Worm (Caenorhabditis elegans): ENCODE results near the gene slc-46A.

The slc-46A gene

ce11 chrIV:5273385-5273784, 45.7 kb upstream of the slc-46A start (continued):
- TF ChIP-seq jun-1 (tag; optimal IDR thresholded peaks at IDR 0.05) = no peak

DNA sequence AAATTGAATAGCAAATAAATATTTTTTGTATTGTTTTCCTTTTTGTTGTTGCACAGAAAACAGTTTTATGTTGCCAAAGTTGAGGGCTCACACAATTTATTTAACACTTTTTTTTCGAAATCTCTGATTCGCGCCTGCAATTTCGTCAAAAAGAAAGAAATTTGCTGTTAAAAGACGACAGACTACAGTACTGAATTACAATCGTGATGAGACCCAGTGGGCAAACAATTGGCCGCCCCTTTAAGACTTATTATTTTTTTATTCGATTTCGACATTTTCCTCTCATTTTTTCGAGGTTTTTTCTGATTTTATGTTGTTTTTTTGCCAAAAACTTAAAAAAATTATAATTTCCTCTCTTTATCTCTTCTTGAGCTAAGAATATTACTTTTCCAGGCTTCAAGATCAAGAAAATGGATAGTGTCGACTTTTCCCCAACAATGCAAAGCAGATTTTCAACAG, 44.9 kb upstream of the slc-46A start, which contains the start of gene slfl-4:
Gene slfl-4 (plus strand): TSS at position 409 of the 459 bp plus-strand sequence.
- TF ChIP-seq nhr-20 (tag; optimal IDR thresholded peaks at IDR 0.05) (no peak), nhr-19 (GFP tag; conservative IDR thresholded peaks at IDR 0.05) (no peak)

DNA sequence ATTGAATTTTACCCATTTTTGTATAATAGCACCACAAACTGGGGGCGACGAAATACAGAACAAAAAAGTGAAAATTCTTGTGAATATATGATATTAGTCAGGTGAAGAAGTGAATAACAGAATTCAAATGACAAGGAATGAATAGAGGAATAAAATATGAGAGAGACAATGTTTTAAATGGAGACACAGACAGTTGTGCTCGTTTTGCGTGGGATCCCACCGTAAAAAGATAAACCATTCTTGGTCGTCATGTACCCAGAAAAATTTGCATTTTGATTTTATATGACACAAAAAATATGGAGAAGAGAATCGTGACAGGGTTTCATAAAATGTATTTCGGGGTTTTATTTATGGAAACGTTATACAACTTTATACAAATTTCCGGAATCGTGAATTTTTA, 41.3 kb upstream of the slc-46A start, which contains the start of gene F36H12.17:
Gene F36H12.17 (minus strand): TSS at position 101 of the 400 bp plus-strand sequence.
- TF ChIP-seq sup-37 (GFP tag; optimal IDR thresholded peaks at IDR 0.05) (no peak), ceh-90 (tag; optimal IDR thresholded peaks at IDR 0.05) (no peak), zag-1 (tag; optimal IDR thresholded peaks at IDR 0.05) (no peak), elt-3 (tag; optimal IDR thresholded peaks at IDR 0.05) (no peak), unc-30 (tag; optimal IDR thresholded peaks at IDR 0.05) (no peak), sox-4 (tag; optimal IDR thresholded peaks at IDR 0.05) (no peak), unc-98 (GFP tag; IDR thresholded peaks at IDR 0.05) (no peak), lir-3 (tag; optimal IDR thresholded peaks at IDR 0.05; ENCODE audit: poor library complexity) (no peak), hpl-2 (GFP tag; optimal IDR thresholded peaks at IDR 0.05) (no peak), sptf-1 (tag; optimal IDR thresholded peaks at IDR 0.05) (no peak), C34B4.2 (tag; optimal IDR thresholded peaks at IDR 0.05) (no peak), fkh-4 (tag; optimal IDR thresholded peaks at IDR 0.05; ENCODE audit: borderline replicate concordance) (no peak), mdl-1 (tag; optimal IDR thresholded peaks at IDR 0.05) (no peak)

DNA sequence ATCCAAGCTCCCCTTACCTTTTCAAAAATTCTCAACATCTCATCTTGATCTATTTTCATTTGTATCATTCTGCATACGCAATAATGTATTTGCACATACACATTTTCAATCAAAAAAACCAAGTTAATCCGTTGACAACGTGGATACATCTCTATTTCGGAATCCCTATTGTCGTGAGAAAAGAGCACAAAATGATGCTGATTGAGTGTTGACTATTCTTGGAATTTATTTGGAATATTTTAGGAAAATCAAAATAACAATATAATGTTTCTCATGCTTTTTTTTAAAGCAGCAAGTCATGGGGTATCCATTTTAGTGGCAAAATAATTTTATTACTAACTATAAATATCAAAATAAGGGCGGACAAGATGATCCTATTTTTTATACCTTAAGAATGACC, 37.6 kb upstream of the slc-46A start:
- TF ChIP-seq dsc-1 (tag; optimal IDR thresholded peaks at IDR 0.05) (peak; percentile 81), C16A3.4 (tag; optimal IDR thresholded peaks at IDR 0.05) (no peak), pax-3 (tag; optimal IDR thresholded peaks at IDR 0.05) (peak; percentile 52), zip-4 (GFP tag; optimal IDR thresholded peaks at IDR 0.05) (no peak), skn-1 (tag; optimal IDR thresholded peaks at IDR 0.05) (no peak), sox-4 (tag; optimal IDR thresholded peaks at IDR 0.05) (peak; percentile 2), isw-1 (GFP tag; IDR thresholded peaks at IDR 0.05) (no peak), lin-39 (tag; optimal IDR thresholded peaks at IDR 0.05) (no peak), nhr-20 (tag; optimal IDR thresholded peaks at IDR 0.05) (no peak), fkh-8 (tag; optimal IDR thresholded peaks at IDR 0.05) (peak; percentile 58)

DNA sequence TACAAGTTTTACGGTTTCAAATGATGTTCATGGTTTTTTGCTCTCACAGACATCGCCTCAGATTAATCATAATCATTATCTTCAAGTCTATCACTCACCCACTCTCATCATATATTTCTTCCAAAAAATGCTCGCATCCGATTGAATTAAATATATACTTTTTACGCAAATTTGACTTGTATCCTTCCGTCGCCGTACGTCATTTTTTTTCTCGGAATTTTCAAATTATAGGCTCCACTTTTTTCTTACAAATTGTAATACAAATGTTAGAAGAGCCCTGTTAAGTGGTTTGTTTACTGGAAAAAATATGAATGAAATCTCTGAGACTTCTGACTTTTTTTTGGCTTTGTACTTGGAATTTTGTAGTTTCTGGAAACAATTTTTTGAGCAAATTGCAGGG, 31.9 kb upstream of the slc-46A start:
- TF ChIP-seq sptf-1 (tag; optimal IDR thresholded peaks at IDR 0.05) (no peak), mab-9 (GFP tag; IDR thresholded peaks at IDR 0.05) (no peak), mdl-1 (tag; optimal IDR thresholded peaks at IDR 0.05) (no peak), tlp-1 (tag; optimal IDR thresholded peaks at IDR 0.05) (no peak), nhr-47 (tag; optimal IDR thresholded peaks at IDR 0.05) (peak; percentile 30), nhr-71 (tag; optimal IDR thresholded peaks at IDR 0.05) (peak; percentile 24), alr-1 (tag; optimal IDR thresholded peaks at IDR 0.05; ENCODE audit: borderline replicate concordance) (no peak), nhr-77 (tag; optimal IDR thresholded peaks at IDR 0.05) (no peak), zip-4 (GFP tag; optimal IDR thresholded peaks at IDR 0.05) (no peak), C16A3.4 (tag; optimal IDR thresholded peaks at IDR 0.05) (no peak), dsc-1 (tag; optimal IDR thresholded peaks at IDR 0.05) (peak; percentile 61), F16B12.6 (tag; optimal IDR thresholded peaks at IDR 0.05) (no peak), efl-1 (optimal IDR thresholded peaks at IDR 0.05) (no peak), efl-1 (GFP tag; optimal IDR thresholded peaks at IDR 0.05 in 1 of 2) (peak in 1 of 2 experiments; percentile 10), ceh-63 (GFP tag; optimal IDR thresholded peaks at IDR 0.05) (no peak), fkh-8 (tag; optimal IDR thresholded peaks at IDR 0.05) (peak; percentile 46), lir-3 (tag; optimal IDR thresholded peaks at IDR 0.05; ENCODE audit: poor library complexity) (no peak), egl-13 (tag; optimal IDR thresholded peaks at IDR 0.05) (peak; percentile 73), snpc-4 (tag; optimal IDR thresholded peaks at IDR 0.05) (no peak)

Measured in whole organism, L1 larva.